Worm (Caenorhabditis elegans): ENCODE data around the gene K10C8.4.

Gene K10C8.4

ce11 chrV:12729220-12729619, 33.2 kb downstream of the K10C8.4 start, which contains the start of gene R11D1.10:
Gene R11D1.10 (plus strand): TSS chrV:12729520.
- TF ChIP-seq ZK546.5 (tag; optimal IDR thresholded peaks at IDR 0.05) = no peak
- no peak for TF ChIP-seq lin-13 (GFP tag; optimal IDR thresholded peaks at IDR 0.05)
- TF ChIP-seq peb-1 (tag; optimal IDR thresholded peaks at IDR 0.05) = no peak
- no peak for TF ChIP-seq elt-3 (tag; optimal IDR thresholded peaks at IDR 0.05)
- no peak for TF ChIP-seq nhr-23 (tag; optimal IDR thresholded peaks at IDR 0.05)
- no peak for TF ChIP-seq unc-62 (GFP tag; optimal IDR thresholded peaks at IDR 0.05)
- TF ChIP-seq nhr-12 (tag; optimal IDR thresholded peaks at IDR 0.05) = no peak
- TF ChIP-seq Y55F3AM.14 (GFP tag; optimal IDR thresholded peaks at IDR 0.05) = no peak
- TF ChIP-seq ztf-4 (tag; optimal IDR thresholded peaks at IDR 0.05) = no peak
- TF ChIP-seq R02D3.7 (tag; optimal IDR thresholded peaks at IDR 0.05) = no peak
- TF ChIP-seq aly-2 (tag; optimal IDR thresholded peaks at IDR 0.05) = no peak
- no peak for TF ChIP-seq skn-1 (tag; optimal IDR thresholded peaks at IDR 0.05)
- TF ChIP-seq nhr-6 (tag; optimal IDR thresholded peaks at IDR 0.05) = no peak
- no peak for TF ChIP-seq ceh-16 (tag; optimal IDR thresholded peaks at IDR 0.05)

ce11 chrV:12732734-12733133, 36.7 kb downstream of the K10C8.4 start:
- TF ChIP-seq fos-1 (tag; optimal IDR thresholded peaks at IDR 0.05) = peak; percentile 62
- no peak for TF ChIP-seq blmp-1 (tag; optimal IDR thresholded peaks at IDR 0.05; ENCODE audit: insufficient read depth)
- no peak for TF ChIP-seq snpc-4 (tag; optimal IDR thresholded peaks at IDR 0.05)
- TF ChIP-seq dmd-4 (tag; optimal IDR thresholded peaks at IDR 0.05) = no peak
- TF ChIP-seq ceh-16 (tag; optimal IDR thresholded peaks at IDR 0.05) = no peak
- TF ChIP-seq sma-3 (GFP tag; optimal IDR thresholded peaks at IDR 0.05) = no peak
- no peak for TF ChIP-seq lin-13 (GFP tag; optimal IDR thresholded peaks at IDR 0.05)
- TF ChIP-seq aly-2 (tag; optimal IDR thresholded peaks at IDR 0.05) = no peak
- TF ChIP-seq sma-9 (GFP tag; optimal IDR thresholded peaks at IDR 0.05) = peak; percentile 46
- TF ChIP-seq sma-9 (tag; optimal IDR thresholded peaks at IDR 0.05) = no peak
- no peak for TF ChIP-seq elt-1 (tag; optimal IDR thresholded peaks at IDR 0.05)
- no peak for TF ChIP-seq egl-27 (tag; optimal IDR thresholded peaks at IDR 0.05)
- TF ChIP-seq R02D3.7 (tag; optimal IDR thresholded peaks at IDR 0.05) = no peak
- TF ChIP-seq crh-2 (tag; optimal IDR thresholded peaks at IDR 0.05) = peak; percentile 18
- no peak for TF ChIP-seq ztf-1 (GFP tag; conservative IDR thresholded peaks at IDR 0.05)

- TF ChIP-seq blmp-1 (tag; optimal IDR thresholded peaks at IDR 0.05; ENCODE audit: insufficient read depth) (no peak), ztf-4 (tag; optimal IDR thresholded peaks at IDR 0.05) (no peak), ceh-82 (tag; optimal IDR thresholded peaks at IDR 0.05) (no peak), sma-3 (GFP tag; optimal IDR thresholded peaks at IDR 0.05) (peak; percentile 11), unc-39 (tag; optimal IDR thresholded peaks at IDR 0.05) (no peak), aly-2 (tag; optimal IDR thresholded peaks at IDR 0.05) (no peak), zag-1 (tag; optimal IDR thresholded peaks at IDR 0.05) (no peak), ZK546.5 (tag; optimal IDR thresholded peaks at IDR 0.05) (no peak), ztf-11 (tag; optimal IDR thresholded peaks at IDR 0.05) (no peak), nhr-25 (tag; optimal IDR thresholded peaks at IDR 0.05) (no peak), sma-9 (GFP tag; optimal IDR thresholded peaks at IDR 0.05) (peak; percentile 50), sma-9 (tag; optimal IDR thresholded peaks at IDR 0.05) (no peak), F13H6.1 (tag; optimal IDR thresholded peaks at IDR 0.05) (no peak), mab-5 (tag; optimal IDR thresholded peaks at IDR 0.05) (no peak), mdl-1 (tag; optimal IDR thresholded peaks at IDR 0.05) (no peak), elt-3 (tag; optimal IDR thresholded peaks at IDR 0.05) (no peak), crh-2 (tag; optimal IDR thresholded peaks at IDR 0.05) (no peak), ceh-16 (tag; optimal IDR thresholded peaks at IDR 0.05) (no peak), nhr-12 (tag; optimal IDR thresholded peaks at IDR 0.05) (no peak), nhr-129 (tag; optimal IDR thresholded peaks at IDR 0.05) (peak; percentile 87), dmd-4 (tag; optimal IDR thresholded peaks at IDR 0.05) (no peak), ama-1 (optimal IDR thresholded peaks at IDR 0.05) (no peak), R02D3.7 (tag; optimal IDR thresholded peaks at IDR 0.05) (no peak), lin-11 (tag; optimal IDR thresholded peaks at IDR 0.05) (no peak), sem-4 (tag; optimal IDR thresholded peaks at IDR 0.05) (no peak), alr-1 (tag; optimal IDR thresholded peaks at IDR 0.05) (no peak), fos-1 (tag; optimal IDR thresholded peaks at IDR 0.05) (peak; percentile 59)
Observed at ce11 chrV:12733465-12734248, 37.6 kb downstream of the K10C8.4 start, which contains the start of the genes dhs-21 and xbx-9. Gene dhs-21 (minus strand): TSS chrV:12733645. Gene xbx-9 (plus strand): TSS chrV:12734198.

Data from whole organism, L2 larva.